Worm (Caenorhabditis elegans) whole organism, young adult: ENCODE data around the gene H20J04.6.

ENCODE experiments used
- B0019.2 ChIP-seq: fragments of 200-800 bp; sonication (Bioruptor generic); conservative IDR thresholded peaks from 2 replicates; pipeline ENCODE4 v1.3.6; 2022; ENCODE audit warnings: missing genetic modification reagents, missing genetic modification characterization, missing compliant biosample characterization
- B0261.1 ChIP-seq: sonication (generic microtip); optimal IDR thresholded peaks from 2 replicates; lab custom pipeline; 2016; ENCODE audit warnings: mild to moderate bottlenecking, missing genetic modification characterization, moderate library complexity, missing compliant biosample characterization
- F39B2.1 ChIP-seq: fragments of 200-800 bp; sonication (Bioruptor generic); IDR thresholded peaks from 2 replicates; pipeline ENCODE4 v1.3.6; 2022; ENCODE audit warnings: missing genetic modification reagents, missing genetic modification characterization, missing compliant biosample characterization
- F49E8.2 ChIP-seq: sonication (generic microtip); optimal IDR thresholded peaks from 3 replicates; lab custom pipeline; 2017; ENCODE audit warnings: missing genetic modification characterization, mild to moderate bottlenecking, missing compliant biosample characterization, antibody characterized with exemption, moderate library complexity; ENCODE audit not compliant: insufficient read depth
- F52B5.7 ChIP-seq: sonication (generic microtip); optimal IDR thresholded peaks from 2 replicates; lab custom pipeline; 2016; ENCODE audit warnings: mild to moderate bottlenecking, missing genetic modification characterization, missing compliant biosample characterization
- Y53F4B.3 ChIP-seq: fragments of 200-800 bp; sonication (Bioruptor generic); IDR thresholded peaks from 2 replicates; pipeline ENCODE4 v1.3.6; 2022; ENCODE audit warnings: missing genetic modification reagents, missing genetic modification characterization, missing compliant biosample characterization
- Y53G8AR.9 ChIP-seq: fragments of 200-800 bp; sonication (Bioruptor generic); conservative IDR thresholded peaks from 2 replicates; pipeline ENCODE4 v1.3.6; 2022; ENCODE audit warnings: missing genetic modification reagents, missing genetic modification characterization, missing compliant biosample characterization
- akir-1 ChIP-seq: fragments of 200-800 bp; sonication (Bioruptor generic); optimal IDR thresholded peaks from 2 replicates; lab custom pipeline; 2018; ENCODE audit warnings: mild to moderate bottlenecking, missing genetic modification characterization, moderate library complexity, missing compliant biosample characterization
- ccch-3 ChIP-seq: fragments of 200-800 bp; sonication (Bioruptor generic); optimal IDR thresholded peaks from 2 replicates; lab custom pipeline; 2018; ENCODE audit warnings: mild to moderate bottlenecking, missing genetic modification characterization, missing compliant biosample characterization
- ceh-40 ChIP-seq: fragments of 200-800 bp; sonication (Bioruptor generic); IDR thresholded peaks from 2 replicates; pipeline ENCODE4 v1.3.6; 2022; ENCODE audit warnings: missing genetic modification characterization, missing compliant biosample characterization
- ceh-58 ChIP-seq: fragments of 200-800 bp; sonication (Bioruptor generic); IDR thresholded peaks from 2 replicates; pipeline ENCODE4 v1.3.6; 2022; ENCODE audit warnings: missing genetic modification characterization, missing compliant biosample characterization
- ceh-79 ChIP-seq: sonication (generic microtip); optimal IDR thresholded peaks from 2 replicates; lab custom pipeline; 2017; ENCODE audit warnings: mild to moderate bottlenecking, missing genetic modification characterization, missing compliant biosample characterization
- ekl-4 ChIP-seq: fragments of 200-800 bp; sonication (Bioruptor generic); IDR thresholded peaks from 2 replicates; pipeline ENCODE4 v1.3.6; 2022; ENCODE audit warnings: missing genetic modification reagents, missing genetic modification characterization, missing compliant biosample characterization
- hmg-1.2 ChIP-seq: fragments of 200-800 bp; sonication (Bioruptor generic); IDR thresholded peaks from 2 replicates; pipeline ENCODE4 v1.3.6; 2022; ENCODE audit warnings: missing genetic modification reagents, missing genetic modification characterization, missing compliant biosample characterization
- hmg-20 ChIP-seq: fragments of 200-800 bp; sonication (Bioruptor generic); IDR thresholded peaks from 2 replicates; pipeline ENCODE4 v1.3.6; 2022; ENCODE audit warnings: missing genetic modification reagents, missing genetic modification characterization, missing compliant biosample characterization
- let-526 ChIP-seq: fragments of 200-800 bp; sonication (Bioruptor generic); IDR thresholded peaks from 2 replicates; pipeline ENCODE4 v1.3.6; 2022; ENCODE audit warnings: missing genetic modification reagents, missing genetic modification characterization, missing compliant biosample characterization
- let-607 ChIP-seq, 2 experiments: fragments of 200-800 bp in 1 of 2; sonication (Bioruptor generic) in 1 of 2; sonication (generic microtip) in 1 of 2; optimal IDR thresholded peaks; 2 replicates each; lab custom pipeline; 2016 to 2018; ENCODE audit warnings: mild to moderate bottlenecking in 2 of 2, missing compliant biosample characterization in 2 of 2, missing genetic modification characterization in 2 of 2, moderate library complexity in 2 of 2, missing genotype in 1 of 2
- lin-26 ChIP-seq: fragments of 200-800 bp; sonication (Bioruptor generic); IDR thresholded peaks from 2 replicates; pipeline ENCODE4 v1.3.6; 2022; ENCODE audit warnings: missing genetic modification reagents, missing genetic modification characterization, missing compliant biosample characterization
- lin-35 ChIP-seq, 3 experiments: fragments of 150-350 bp in 2 of 3; sonication (generic microtip) in 1 of 3; optimal IDR thresholded peaks; 2 replicates each; lab custom pipeline; 2014 to 2018; ENCODE audit warnings: missing biosample characterization in 3 of 3, missing genetic modification characterization in 3 of 3, missing genetic modification reagents in 3 of 3
- lin-40 ChIP-seq: sonication (generic microtip); optimal IDR thresholded peaks from 2 replicates; lab custom pipeline; 2016; ENCODE audit warnings: missing genetic modification characterization, mild to moderate bottlenecking, missing compliant biosample characterization, missing genotype, missing genetic modification reagents
- lir-1 ChIP-seq: fragments of 200-800 bp; sonication (Bioruptor generic); conservative IDR thresholded peaks from 2 replicates; pipeline ENCODE4 v1.3.6; 2022; ENCODE audit warnings: missing genetic modification reagents, missing genetic modification characterization, missing compliant biosample characterization
- nfyb-1 ChIP-seq: fragments of 200-800 bp; sonication (Bioruptor generic); IDR thresholded peaks from 2 replicates; pipeline ENCODE4 v1.3.6; 2022; ENCODE audit warnings: missing genetic modification reagents, missing genetic modification characterization, missing compliant biosample characterization
- repo-1 ChIP-seq: sonication (generic microtip); optimal IDR thresholded peaks from 2 replicates; lab custom pipeline; 2017; ENCODE audit warnings: mild to moderate bottlenecking, missing genetic modification characterization, missing compliant biosample characterization
- rpc-1 ChIP-seq, 2 experiments: fragments of 150-350 bp in 1 of 2; sonication (generic microtip) in 1 of 2; optimal IDR thresholded peaks; 2 replicates each; lab custom pipeline; 2014 to 2018; ENCODE audit warnings: missing biosample characterization in 1 of 2, missing genetic modification characterization in 1 of 2, missing genetic modification reagents in 1 of 2, missing genotype in 1 of 2
- snpc-1.1 ChIP-seq: sonication (generic microtip); optimal IDR thresholded peaks from 2 replicates; lab custom pipeline; 2017; ENCODE audit warnings: missing genetic modification characterization, mild to moderate bottlenecking, missing compliant biosample characterization, antibody characterized with exemption, moderate library complexity, missing genotype, missing genetic modification reagents; ENCODE audit not compliant: insufficient read depth
- snpc-4 ChIP-seq, 5 experiments: fragments of 150-350 bp in 1 of 5; sonication (generic microtip) in 4 of 5; optimal IDR thresholded peaks; 2 replicates each; lab custom pipeline; 2014 to 2018; ENCODE audit warnings: missing genetic modification characterization in 5 of 5, missing biosample characterization in 3 of 5, antibody characterized with exemption in 2 of 5, mild to moderate bottlenecking in 2 of 5, missing compliant biosample characterization in 2 of 5, missing genotype in 2 of 5, moderate library complexity in 2 of 5, missing genetic modification reagents in 1 of 5
- tbp1 ChIP-seq: fragments of 200-800 bp; sonication (Bioruptor generic); optimal IDR thresholded peaks from 2 replicates; lab custom pipeline; 2018; ENCODE audit warnings: mild to moderate bottlenecking, missing genetic modification characterization, missing compliant biosample characterization
- zfh-2 ChIP-seq: fragments of 200-800 bp; sonication (Bioruptor generic); conservative IDR thresholded peaks from 2 replicates; pipeline ENCODE4 v1.3.6; 2022; ENCODE audit warnings: missing genetic modification reagents, missing genetic modification characterization, missing compliant biosample characterization
- ztf-25 ChIP-seq: fragments of 200-800 bp; sonication (Bioruptor generic); IDR thresholded peaks from 2 replicates; pipeline ENCODE4 v1.3.6; 2022; ENCODE audit warnings: missing genetic modification reagents, missing genetic modification characterization, missing compliant biosample characterization

The H20J04.6 gene

ce11 chrII:4359219-4359618, 36.2 kb downstream of the H20J04.6 start (continued):
- TF ChIP-seq snpc-4 (GFP tag; optimal IDR thresholded peaks at IDR 0.05; lab: Kevin White, UChicago), result no peak
- no peak for TF ChIP-seq snpc-4 (tag; optimal IDR thresholded peaks at IDR 0.05; lab: Kevin White, UChicago)
- no peak for TF ChIP-seq ceh-79 (tag; lab: Kevin White, UChicago)
- no peak for TF ChIP-seq lin-40 (tag; lab: Kevin White, UChicago)
- TF ChIP-seq, all 124 proteins: peak for 0

ce11 chrII:4362088-4362487, 39.0 kb downstream of the H20J04.6 start:
- TF ChIP-seq ekl-4 (GFP tag; lab: Robert Waterston, UW) (no peak), hmg-1.2 (peak; percentile 72), akir-1 (GFP tag; lab: Kevin White, UChicago) (no peak)

- TF ChIP-seq rpc-1 (optimal IDR thresholded peaks at IDR 0.05; lab: Kevin White, UChicago) (no peak), rpc-1 (tag; optimal IDR thresholded peaks at IDR 0.05; lab: Kevin White, UChicago) (no peak), Y53F4B.3 (GFP tag; lab: Robert Waterston, UW) (no peak), akir-1 (GFP tag; lab: Kevin White, UChicago) (no peak), F39B2.1 (no peak), nfyb-1 (GFP tag; lab: Robert Waterston, UW) (no peak), lin-26 (GFP tag; lab: Robert Waterston, UW) (no peak), F52B5.7 (tag; lab: Kevin White, UChicago) (no peak), let-526 (GFP tag; lab: Robert Waterston, UW) (no peak), repo-1 (no peak), snpc-1.1 (tag; lab: Kevin White, UChicago) (no peak), lin-35 (GFP tag; optimal IDR thresholded peaks at IDR 0.05; lab: Kevin White, UChicago) (no peak), tbp1 (GFP tag; lab: Kevin White, UChicago) (no peak), ccch-3 (GFP tag; lab: Kevin White, UChicago) (no peak), F49E8.2 (tag; lab: Kevin White, UChicago) (no peak)
Observed at ce11 chrII:4367923-4368322, 44.9 kb downstream of the H20J04.6 start, which contains the start of gene try-9. try-9 (plus strand) TSS chrII:4368223.

- TF ChIP-seq let-526 (GFP tag; lab: Robert Waterston, UW) (no peak), hmg-20 (GFP tag; lab: Robert Waterston, UW) (no peak), Y53G8AR.9 (GFP tag; lab: Robert Waterston, UW) (no peak), ceh-79 (tag; lab: Kevin White, UChicago) (no peak), lir-1 (no peak), B0261.1 (tag; lab: Kevin White, UChicago) (no peak), ceh-40 (GFP tag; lab: Robert Waterston, UW) (no peak), zfh-2 (no peak), ztf-25 (GFP tag; lab: Robert Waterston, UW) (no peak), B0019.2 (GFP tag; lab: Robert Waterston, UW) (no peak), ceh-58 (GFP tag; lab: Robert Waterston, UW) (no peak), ekl-4 (GFP tag; lab: Robert Waterston, UW) (no peak), snpc-1.1 (tag; lab: Kevin White, UChicago) (no peak)
Observed at ce11 chrII:4369715-4370114, 46.7 kb downstream of the H20J04.6 start.

- TF ChIP-seq let-607 (tag; optimal IDR thresholded peaks at IDR 0.05; lab: Kevin White, UChicago), result no peak
Observed at ce11 chrII:4370842-4371241, 47.8 kb downstream of the H20J04.6 start.
